Worm (Caenorhabditis elegans): ENCODE measurements around the gene F55B12.10.

DNA sequence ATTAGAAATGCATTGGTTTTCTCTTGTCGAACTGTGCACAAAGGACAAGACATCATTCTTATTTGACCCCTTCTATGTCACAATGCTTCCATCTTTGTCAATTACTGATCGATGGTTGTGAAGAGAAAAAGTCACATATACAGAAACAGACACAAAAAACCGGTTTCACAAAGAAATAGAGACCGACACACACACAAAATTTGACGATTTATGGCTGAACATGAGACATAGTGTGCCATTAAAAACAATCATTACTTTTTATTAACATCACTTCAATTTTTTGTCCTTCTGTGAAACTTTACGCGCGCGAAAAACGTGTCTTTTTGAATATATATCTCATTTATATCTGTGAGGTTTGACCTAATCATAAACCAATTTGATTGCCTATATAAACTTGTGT lies 49.0 kb upstream of the F55B12.10 start:
- TF ChIP-seq ztf-11 (tag; optimal IDR thresholded peaks at IDR 0.05) (no peak), ceh-43 (GFP tag; optimal IDR thresholded peaks at IDR 0.05) (no peak), unc-62 (GFP tag; optimal IDR thresholded peaks at IDR 0.05) (no peak), ces-1 (GFP tag; optimal IDR thresholded peaks at IDR 0.05) (no peak), cnd-1 (tag; optimal IDR thresholded peaks at IDR 0.05) (no peak), mep-1 (tag; optimal IDR thresholded peaks at IDR 0.05) (no peak), snpc-4 (tag; optimal IDR thresholded peaks at IDR 0.05) (no peak), hlh-1 (tag; optimal IDR thresholded peaks at IDR 0.05) (no peak), lin-13 (tag; optimal IDR thresholded peaks at IDR 0.05) (no peak), nhr-2 (tag; optimal IDR thresholded peaks at IDR 0.05) (no peak), nhr-76 (tag; optimal IDR thresholded peaks at IDR 0.05) (no peak), lsy-2 (tag; optimal IDR thresholded peaks at IDR 0.05) (no peak), nhr-28 (tag; optimal IDR thresholded peaks at IDR 0.05) (no peak)

Data from whole organism, mixed stage, embryonic.